Fruit fly (Drosophila melanogaster): ENCODE measurements around the gene CG13720.

Gene CG13720

DNA sequence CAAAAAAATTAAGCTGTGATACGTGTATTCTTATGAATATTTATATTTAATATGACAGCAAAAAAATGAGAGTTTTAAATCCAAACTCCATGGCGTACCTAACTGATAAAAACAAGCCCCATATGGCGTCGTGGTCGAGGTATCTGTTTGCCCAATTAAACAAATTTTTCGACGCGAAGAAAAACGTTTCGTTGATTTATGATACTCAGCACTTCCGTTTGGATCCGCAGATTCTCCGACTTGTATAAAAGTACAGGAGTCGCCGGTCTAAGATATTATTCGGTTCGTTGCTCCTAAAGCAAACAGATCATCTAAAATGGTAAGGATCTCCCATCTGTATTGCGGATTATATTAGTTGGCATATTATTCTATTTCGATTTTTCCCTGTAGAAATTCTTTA, 28.9 kb downstream of the CG13720 start, which contains the start of gene CG32248:
Gene CG32248, plus strand, starts transcription at position 301 of the 400 bp plus-strand sequence.
- TF ChIP-seq Dll (optimal IDR thresholded peaks at IDR 0.05) (no peak), usp (GFP tag; optimal IDR thresholded peaks at IDR 0.05) (no peak), psq (optimal IDR thresholded peaks at IDR 0.05) (no peak), EcR (GFP tag; optimal IDR thresholded peaks at IDR 0.05) (no peak), pan (optimal IDR thresholded peaks at IDR 0.05) (no peak), CG8478 (optimal IDR thresholded peaks at IDR 0.05) (no peak)

DNA sequence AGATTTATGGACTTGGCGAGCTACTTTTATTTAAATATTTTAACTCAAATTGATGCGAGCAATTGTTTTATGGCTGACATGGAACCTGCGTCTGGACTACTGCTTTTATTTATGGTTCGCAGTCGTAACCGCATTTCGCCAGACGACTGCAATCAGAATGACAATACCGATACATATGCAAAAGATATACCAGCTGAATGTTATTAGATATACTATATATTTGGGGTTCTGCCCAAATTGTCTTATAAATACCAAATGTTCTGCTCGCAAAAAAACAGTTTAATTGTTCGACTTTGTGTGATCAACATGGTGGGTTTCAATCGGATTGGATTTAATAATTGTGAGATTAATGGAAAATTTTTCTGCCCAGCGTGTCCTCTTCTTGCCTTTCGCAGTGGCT, 30.6 kb downstream of the CG13720 start, which contains the start of gene CG32249:
Gene CG32249, plus strand, starts transcription at position 301 of the 400 bp plus-strand sequence.
- no peak for TF ChIP-seq usp (GFP tag; optimal IDR thresholded peaks at IDR 0.05)
- no peak for TF ChIP-seq pan (optimal IDR thresholded peaks at IDR 0.05)
- TF ChIP-seq Dll (optimal IDR thresholded peaks at IDR 0.05), result no peak
- no peak for TF ChIP-seq psq (optimal IDR thresholded peaks at IDR 0.05)
- TF ChIP-seq EcR (GFP tag; optimal IDR thresholded peaks at IDR 0.05), result no peak
- no peak for TF ChIP-seq CG8478 (optimal IDR thresholded peaks at IDR 0.05)

dm6 chr3L:4466530-4466929, 33.8 kb downstream of the CG13720 start, which contains the start of gene CG32241:
Gene CG32241 (minus strand): TSS chr3L:4466630.
- TF ChIP-seq EcR (GFP tag; optimal IDR thresholded peaks at IDR 0.05) (no peak), Dll (optimal IDR thresholded peaks at IDR 0.05) (no peak), usp (GFP tag; optimal IDR thresholded peaks at IDR 0.05) (no peak), CG8478 (optimal IDR thresholded peaks at IDR 0.05) (no peak), pan (optimal IDR thresholded peaks at IDR 0.05) (no peak), psq (optimal IDR thresholded peaks at IDR 0.05) (no peak)

- TF ChIP-seq Dll (optimal IDR thresholded peaks at IDR 0.05) (no peak), pan (optimal IDR thresholded peaks at IDR 0.05) (no peak), psq (optimal IDR thresholded peaks at IDR 0.05) (no peak), EcR (GFP tag; optimal IDR thresholded peaks at IDR 0.05) (no peak), CG8478 (optimal IDR thresholded peaks at IDR 0.05) (no peak), usp (GFP tag; optimal IDR thresholded peaks at IDR 0.05) (no peak)
These were observed 36.5 kb downstream of the CG13720 start, which contains the start of gene CG15024 for dm6 chr3L:4463773-4464301. Gene CG15024 (minus strand): TSS chr3L:4463823.

dm6 chr3L:4461454-4462045, 38.8 kb downstream of the CG13720 start, which contains the start of gene CG15023:
Gene CG15023 (minus strand): TSS chr3L:4461504.
- no peak for TF ChIP-seq CG8478 (optimal IDR thresholded peaks at IDR 0.05)
- no peak for TF ChIP-seq Dll (optimal IDR thresholded peaks at IDR 0.05)
- TF ChIP-seq EcR (GFP tag; optimal IDR thresholded peaks at IDR 0.05), result no peak
- TF ChIP-seq pan (optimal IDR thresholded peaks at IDR 0.05), result no peak
- no peak for TF ChIP-seq usp (GFP tag; optimal IDR thresholded peaks at IDR 0.05)
- no peak for TF ChIP-seq psq (optimal IDR thresholded peaks at IDR 0.05)

- no peak for TF ChIP-seq pan (optimal IDR thresholded peaks at IDR 0.05)
- TF ChIP-seq Dll (optimal IDR thresholded peaks at IDR 0.05), result no peak
- no peak for TF ChIP-seq psq (optimal IDR thresholded peaks at IDR 0.05)
These were observed 39.8 kb downstream of the CG13720 start, which contains the start of gene CG15022 for dm6 chr3L:4460307-4461088. Gene CG15022 (minus strand): TSS chr3L:4460317.

- TF ChIP-seq Dll (optimal IDR thresholded peaks at IDR 0.05) (no peak), CG8478 (optimal IDR thresholded peaks at IDR 0.05) (no peak), usp (GFP tag; optimal IDR thresholded peaks at IDR 0.05) (no peak), EcR (GFP tag; optimal IDR thresholded peaks at IDR 0.05) (no peak), psq (optimal IDR thresholded peaks at IDR 0.05) (no peak), pan (optimal IDR thresholded peaks at IDR 0.05) (no peak)
These were observed 42.2 kb downstream of the CG13720 start, which contains the start of gene CG11345 for dm6 chr3L:4458063-4458462. Gene CG11345 (minus strand): TSS chr3L:4458163.

Measured in whole organism.